Worm (Caenorhabditis elegans): ENCODE results near the gene C33D9.6.

Gene C33D9.6

DNA sequence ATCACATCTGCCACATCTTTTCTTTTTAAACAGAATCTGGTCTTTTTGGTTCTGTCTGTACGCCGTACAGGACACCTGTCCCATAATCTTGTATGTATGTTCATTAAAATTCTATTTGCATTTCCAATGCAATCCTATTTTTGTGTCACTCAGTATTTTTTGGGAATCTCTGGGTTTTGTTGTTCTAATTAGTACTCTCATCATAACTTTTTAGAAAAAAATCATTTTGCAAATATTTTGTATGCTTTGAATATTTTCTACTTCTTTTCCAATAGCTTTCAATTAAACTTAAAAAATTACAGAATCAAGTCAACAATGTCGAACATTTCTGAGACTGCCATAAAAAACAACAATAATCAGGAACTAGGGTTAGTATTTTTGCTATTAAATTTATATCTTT, 42.1 kb upstream of the C33D9.6 start, which contains the start of gene T28C6.3:
Gene T28C6.3, plus strand, starts transcription at position 301 of the 400 bp plus-strand sequence.
- no peak for TF ChIP-seq R02D3.7 (tag; optimal IDR thresholded peaks at IDR 0.05)
- TF ChIP-seq unc-39 (tag; optimal IDR thresholded peaks at IDR 0.05), result no peak
- no peak for TF ChIP-seq ZK546.5 (tag; optimal IDR thresholded peaks at IDR 0.05)
- no peak for TF ChIP-seq elt-3 (tag; optimal IDR thresholded peaks at IDR 0.05)
- no peak for TF ChIP-seq snpc-4 (tag; optimal IDR thresholded peaks at IDR 0.05)
- TF ChIP-seq peb-1 (tag; optimal IDR thresholded peaks at IDR 0.05), result no peak
- no peak for TF ChIP-seq nhr-11 (tag; optimal IDR thresholded peaks at IDR 0.05)
- no peak for TF ChIP-seq ztf-4 (tag; optimal IDR thresholded peaks at IDR 0.05)
- TF ChIP-seq elt-1 (tag; optimal IDR thresholded peaks at IDR 0.05), result no peak

ce11 chrIV:8819471-8819870, 41.5 kb upstream of the C33D9.6 start:
- peak; percentile 12 for TF ChIP-seq nhr-25 (tag; optimal IDR thresholded peaks at IDR 0.05)
- TF ChIP-seq dmd-4 (tag; optimal IDR thresholded peaks at IDR 0.05), result no peak

DNA sequence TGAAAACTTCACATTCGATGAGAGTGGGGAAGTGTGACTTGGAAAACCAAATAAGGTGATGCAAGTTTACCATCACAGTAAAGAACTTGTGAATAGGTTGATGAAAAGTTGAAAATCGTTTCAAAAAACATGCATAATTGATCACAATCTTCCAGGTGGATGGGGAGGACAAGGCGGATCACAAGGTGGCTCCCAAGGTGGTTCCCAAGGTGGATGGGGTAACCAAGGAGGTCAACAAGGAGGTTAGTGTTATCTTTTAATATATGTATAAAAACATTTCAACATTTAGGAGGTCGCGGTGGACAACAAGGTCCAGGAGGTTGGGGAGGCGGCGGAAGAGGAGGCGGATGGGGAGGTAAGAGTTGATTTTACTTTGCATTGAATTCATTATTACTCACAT, 39.7 kb upstream of the C33D9.6 start, which contains the start of gene T28C6.10:
Gene T28C6.10, plus strand, starts transcription at position 301 of the 400 bp plus-strand sequence.
- TF ChIP-seq blmp-1 (tag; optimal IDR thresholded peaks at IDR 0.05; ENCODE audit: insufficient read depth), result no peak
- no peak for TF ChIP-seq ztf-1 (GFP tag; conservative IDR thresholded peaks at IDR 0.05)
- TF ChIP-seq nhr-6 (tag; optimal IDR thresholded peaks at IDR 0.05), result no peak
- TF ChIP-seq F13H6.1 (tag; optimal IDR thresholded peaks at IDR 0.05), result no peak
- no peak for TF ChIP-seq sma-3 (GFP tag; optimal IDR thresholded peaks at IDR 0.05)
- TF ChIP-seq zag-1 (tag; optimal IDR thresholded peaks at IDR 0.05), result no peak
- TF ChIP-seq lin-13 (GFP tag; optimal IDR thresholded peaks at IDR 0.05), result no peak
- no peak for TF ChIP-seq lin-39 (tag; optimal IDR thresholded peaks at IDR 0.05)
- no peak for TF ChIP-seq fos-1 (tag; optimal IDR thresholded peaks at IDR 0.05)
- no peak for TF ChIP-seq unc-39 (tag; optimal IDR thresholded peaks at IDR 0.05)

ce11 chrIV:8816617-8817016, 38.7 kb upstream of the C33D9.6 start:
- TF ChIP-seq lin-11 (tag; optimal IDR thresholded peaks at IDR 0.05), result no peak
- TF ChIP-seq lin-39 (tag; optimal IDR thresholded peaks at IDR 0.05), result no peak
- no peak for TF ChIP-seq peb-1 (tag; optimal IDR thresholded peaks at IDR 0.05)
- no peak for TF ChIP-seq snpc-4 (tag; optimal IDR thresholded peaks at IDR 0.05)
- TF ChIP-seq gmeb-1 (tag; optimal IDR thresholded peaks at IDR 0.05), result no peak
- TF ChIP-seq ztf-1 (GFP tag; conservative IDR thresholded peaks at IDR 0.05), result no peak
- no peak for TF ChIP-seq alr-1 (tag; optimal IDR thresholded peaks at IDR 0.05)
- no peak for TF ChIP-seq aly-2 (tag; optimal IDR thresholded peaks at IDR 0.05)
- TF ChIP-seq F13H6.1 (tag; optimal IDR thresholded peaks at IDR 0.05), result no peak
- no peak for TF ChIP-seq unc-62 (GFP tag; optimal IDR thresholded peaks at IDR 0.05)
- TF ChIP-seq dmd-4 (tag; optimal IDR thresholded peaks at IDR 0.05), result no peak
- no peak for TF ChIP-seq C34F6.9 (tag; optimal IDR thresholded peaks at IDR 0.05)
- no peak for TF ChIP-seq nhr-21 (tag; optimal IDR thresholded peaks at IDR 0.05)
- TF ChIP-seq lsy-2 (tag; optimal IDR thresholded peaks at IDR 0.05), result no peak
- TF ChIP-seq nhr-237 (tag; optimal IDR thresholded peaks at IDR 0.05), result no peak
- TF ChIP-seq elt-1 (tag; optimal IDR thresholded peaks at IDR 0.05), result no peak
- TF ChIP-seq nhr-6 (tag; optimal IDR thresholded peaks at IDR 0.05), result no peak

- TF ChIP-seq egl-27 (tag; optimal IDR thresholded peaks at IDR 0.05) (no peak), sma-3 (GFP tag; optimal IDR thresholded peaks at IDR 0.05) (peak; percentile 35), elt-1 (tag; optimal IDR thresholded peaks at IDR 0.05) (no peak)
These were observed 38.1 kb upstream of the C33D9.6 start, which contains the start of gene grsp-2 for ce11 chrIV:8816029-8816428. Gene grsp-2, plus strand, starts transcription at chrIV:8816329.

DNA sequence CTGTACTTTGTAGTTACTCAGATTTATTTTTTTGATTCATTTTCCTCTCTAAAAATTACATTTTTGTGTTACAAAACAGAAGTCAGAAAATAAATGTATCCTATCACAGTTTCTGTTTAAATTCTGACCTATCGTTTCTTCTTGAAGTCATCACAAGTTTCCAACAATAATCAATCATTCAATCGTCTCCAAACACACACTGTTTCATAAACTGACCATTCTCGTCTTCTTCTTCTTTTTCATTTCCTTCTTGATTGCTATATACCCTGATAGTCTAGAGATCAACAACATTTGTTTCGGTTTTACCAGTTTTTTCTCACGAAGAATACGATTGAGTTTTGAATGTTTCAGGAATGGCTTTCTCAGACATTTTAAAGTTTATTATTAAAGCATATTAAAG, 37.2 kb upstream of the C33D9.6 start:
- TF ChIP-seq gmeb-1 (tag; optimal IDR thresholded peaks at IDR 0.05) (no peak), C34F6.9 (tag; optimal IDR thresholded peaks at IDR 0.05) (no peak), alr-1 (tag; optimal IDR thresholded peaks at IDR 0.05) (no peak), mab-5 (tag; optimal IDR thresholded peaks at IDR 0.05) (no peak), nhr-21 (tag; optimal IDR thresholded peaks at IDR 0.05) (peak; percentile 23), sma-9 (GFP tag; optimal IDR thresholded peaks at IDR 0.05) (peak; percentile 55), sma-9 (tag; optimal IDR thresholded peaks at IDR 0.05) (no peak), skn-1 (tag; optimal IDR thresholded peaks at IDR 0.05) (no peak), lin-39 (tag; optimal IDR thresholded peaks at IDR 0.05) (no peak), lin-13 (GFP tag; optimal IDR thresholded peaks at IDR 0.05) (no peak), nhr-10 (tag; optimal IDR thresholded peaks at IDR 0.05) (no peak), egl-27 (tag; optimal IDR thresholded peaks at IDR 0.05) (no peak), nhr-25 (tag; optimal IDR thresholded peaks at IDR 0.05) (peak; percentile 29), sma-3 (GFP tag; optimal IDR thresholded peaks at IDR 0.05) (peak; percentile 21)
